Worm (Caenorhabditis elegans) whole organism, mixed stage, embryonic: ENCODE measurements around the gene Y105C5A.26.

Source experiments
- bed-3 ChIP-seq: fragments of 200-800 bp; sonication (Bioruptor generic); optimal IDR thresholded peaks from 3 replicates; lab custom pipeline; 2018; ENCODE audit warnings: mild to moderate bottlenecking, missing genetic modification characterization, moderate library complexity, missing compliant biosample characterization
- ces-1 ChIP-seq: fragments of 150-350 bp; optimal IDR thresholded peaks from 2 replicates; lab custom pipeline; 2014; ENCODE audit warnings: missing biosample characterization, missing genetic modification reagents, missing genetic modification characterization
- elt-3 ChIP-seq: fragments of 150-350 bp; optimal IDR thresholded peaks from 2 replicates; lab custom pipeline; 2014; ENCODE audit warnings: missing biosample characterization, missing genetic modification characterization
- hlh-1 ChIP-seq: fragments of 150-350 bp; optimal IDR thresholded peaks from 2 replicates; lab custom pipeline; 2014; ENCODE audit warnings: missing biosample characterization, missing genetic modification reagents, missing genetic modification characterization
- lsy-2 ChIP-seq: fragments of 150-350 bp; optimal IDR thresholded peaks from 2 replicates; lab custom pipeline; 2014; ENCODE audit warnings: missing biosample characterization, missing genetic modification characterization
- mep-1 ChIP-seq: fragments of 150-350 bp; optimal IDR thresholded peaks from 2 replicates; lab custom pipeline; 2017; ENCODE audit warnings: missing biosample characterization, missing genetic modification reagents, missing genetic modification characterization, inconsistent platforms
- nhr-12 ChIP-seq: fragments of 150-350 bp; optimal IDR thresholded peaks from 2 replicates; lab custom pipeline; 2014; ENCODE audit warnings: missing biosample characterization, missing genetic modification characterization
- nhr-237 ChIP-seq: fragments of 150-350 bp; optimal IDR thresholded peaks from 2 replicates; lab custom pipeline; 2014; ENCODE audit warnings: missing biosample characterization, missing genetic modification characterization
- pha-4 ChIP-seq: fragments of 150-350 bp; optimal IDR thresholded peaks from 2 replicates; lab custom pipeline; 2018; ENCODE audit warnings: missing biosample characterization, missing genetic modification reagents, missing genetic modification characterization
- snpc-4 ChIP-seq: fragments of 150-350 bp; optimal IDR thresholded peaks from 2 replicates; lab custom pipeline; 2014; ENCODE audit warnings: missing biosample characterization, missing genetic modification characterization
- unc-120 ChIP-seq: sonication (generic microtip); optimal IDR thresholded peaks from 2 replicates; lab custom pipeline; 2017; ENCODE audit warnings: missing genetic modification characterization, missing compliant biosample characterization; ENCODE audit not compliant: poor library complexity, severe bottlenecking
- unc-62 ChIP-seq: fragments of 150-350 bp; optimal IDR thresholded peaks from 2 replicates; lab custom pipeline; 2014; ENCODE audit warnings: missing biosample characterization, missing genetic modification reagents, missing genetic modification characterization
- ztf-11 ChIP-seq: fragments of 150-350 bp; optimal IDR thresholded peaks from 2 replicates; lab custom pipeline; 2014; ENCODE audit warnings: missing biosample characterization, missing genetic modification characterization

DNA sequence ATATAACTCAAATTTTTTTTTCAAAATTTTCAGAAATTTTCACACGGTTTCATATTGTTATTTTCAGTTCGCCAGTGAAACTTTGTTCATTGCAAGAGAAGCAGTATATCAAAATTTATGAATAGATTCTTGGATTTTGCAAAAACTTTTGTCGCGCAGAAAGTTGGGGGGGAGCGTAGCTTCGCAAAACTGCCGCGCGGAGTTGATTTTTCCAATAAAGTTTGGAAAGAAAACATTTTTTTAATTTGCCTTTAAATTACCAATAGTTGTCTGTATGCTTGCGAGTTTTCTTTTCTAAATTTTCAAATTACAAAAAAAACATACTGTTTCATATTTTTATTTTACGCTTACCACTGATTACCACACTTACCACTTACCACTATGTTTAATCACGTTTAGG lies 4.9 kb upstream of the Y105C5A.26 start:
- no peak for TF ChIP-seq unc-62 (GFP tag; lab: Kevin White, UChicago)
- no peak for TF ChIP-seq nhr-237 (tag; lab: Kevin White, UChicago)
- no peak for TF ChIP-seq ztf-11 (tag; lab: Kevin White, UChicago)
- TF ChIP-seq ces-1, result no peak
- TF ChIP-seq mep-1 (tag; lab: Kevin White, UChicago), result no peak
- TF ChIP-seq unc-120 (tag; lab: Kevin White, UChicago), result no peak
- TF ChIP-seq hlh-1 (tag; lab: Kevin White, UChicago), result no peak
- TF ChIP-seq pha-4 (tag; lab: Kevin White, UChicago), result no peak
- no peak for TF ChIP-seq lsy-2 (tag; lab: Kevin White, UChicago)
- no peak for TF ChIP-seq bed-3 (GFP tag; lab: Kevin White, UChicago)
- no peak for TF ChIP-seq nhr-12 (tag; lab: Kevin White, UChicago)
- no peak for TF ChIP-seq elt-3 (tag; lab: Kevin White, UChicago)
- no peak for TF ChIP-seq snpc-4 (tag; lab: Kevin White, UChicago)
